Worm (Caenorhabditis elegans) whole organism, L4 larva: ENCODE measurements around the gene K12D12.4.

Source experiments
- F10B5.3 ChIP-seq: sonication (generic microtip); optimal IDR thresholded peaks from 2 replicates; lab custom pipeline; 2016; ENCODE audit warnings: mild to moderate bottlenecking, missing genetic modification characterization, missing compliant biosample characterization
- F37D6.2 ChIP-seq: sonication (generic microtip); optimal IDR thresholded peaks from 2 replicates; lab custom pipeline; 2016; ENCODE audit warnings: mild to moderate bottlenecking, missing genetic modification characterization, missing compliant biosample characterization
- F49E8.2 ChIP-seq: sonication (generic microtip); optimal IDR thresholded peaks from 2 replicates; lab custom pipeline; 2016; ENCODE audit warnings: missing compliant biosample characterization, mild to moderate bottlenecking, missing genetic modification characterization, borderline replicate concordance
- R02D3.7 ChIP-seq: fragments of 150-350 bp; sonication (generic microtip); optimal IDR thresholded peaks from 3 replicates; lab custom pipeline; 2014; ENCODE audit warnings: missing biosample characterization, missing genetic modification characterization
- daf-19 ChIP-seq: fragments of 200-800 bp; sonication (Bioruptor generic); conservative IDR thresholded peaks from 2 replicates; pipeline ENCODE4 v1.3.6; 2022; ENCODE audit warnings: missing genetic modification characterization, missing compliant biosample characterization
- lin-38 ChIP-seq: fragments of 200-800 bp; sonication (Bioruptor generic); IDR thresholded peaks from 2 replicates; pipeline ENCODE4 v1.3.6; 2022; ENCODE audit warnings: missing genetic modification reagents, missing genetic modification characterization, missing compliant biosample characterization
- lin-39 ChIP-seq: fragments of 150-350 bp; optimal IDR thresholded peaks from 2 replicates; lab custom pipeline; 2014; ENCODE audit warnings: missing biosample characterization, missing genetic modification reagents, missing genetic modification characterization
- lsy-2 ChIP-seq, 2 experiments: fragments of 150-350 bp in 1 of 2; sonication (generic microtip) in 1 of 2; optimal IDR thresholded peaks; 2 replicates each; lab custom pipeline; 2014 to 2017; ENCODE audit warnings: missing biosample characterization in 2 of 2, missing genetic modification characterization in 2 of 2
- mdl-1 ChIP-seq, 2 experiments: fragments of 150-350 bp in 1 of 2; sonication (generic microtip) in 1 of 2; optimal IDR thresholded peaks; 2 replicates each; lab custom pipeline; 2014 to 2017; ENCODE audit warnings: missing biosample characterization in 2 of 2, missing genetic modification characterization in 2 of 2
- unc-62 ChIP-seq, 3 experiments: fragments of 150-350 bp in 1 of 3; sonication (generic microtip); optimal IDR thresholded peaks in 2 of 3; peaks in 1 of 3; 1 replicate in 1 of 3; 2 replicates in 2 of 3; lab custom pipeline; 2014 to 2017; ENCODE audit warnings: missing biosample characterization in 3 of 3, missing genetic modification characterization in 3 of 3, missing genetic modification reagents in 3 of 3, missing genotype in 1 of 3

- TF ChIP-seq F10B5.3 (tag; lab: Kevin White, UChicago) (no peak), lin-38 (GFP tag; lab: Robert Waterston, UW) (0 out of 2 replicates have a peak, but pooled peaks have one; percentile 27), F49E8.2 (tag; lab: Kevin White, UChicago) (peak; percentile 42), lin-39 (tag; lab: Kevin White, UChicago) (no peak), mdl-1 (tag; optimal IDR thresholded peaks at IDR 0.05; lab: Kevin White, UChicago) (no peak), R02D3.7 (no peak), unc-62 (GFP tag; optimal IDR thresholded peaks at IDR 0.05 in 1 of 2; lab: Kevin White, UChicago) (no peak), unc-62 (tag; optimal IDR thresholded peaks at IDR 0.05; lab: Kevin White, UChicago) (no peak), daf-19 (GFP tag; lab: Robert Waterston, UW) (no peak), lsy-2 (tag; optimal IDR thresholded peaks at IDR 0.05; lab: Kevin White, UChicago) (no peak), F37D6.2 (tag; lab: Kevin White, UChicago) (no peak)
Measured at ce11 chrII:11860623-11861079, 4.9 kb downstream of the K12D12.4 start, which contains the start of gene K12D12.5.
